Worm (Caenorhabditis elegans) whole organism, mixed stage, embryonic: ENCODE measurements around the gene ztf-30.

ENCODE experiments used
- blmp-1 ChIP-seq: fragments of 150-350 bp; optimal IDR thresholded peaks from 2 replicates; lab custom pipeline; 2014; ENCODE audit warnings: missing biosample characterization, missing genetic modification characterization
- ceh-39 ChIP-seq: fragments of 150-350 bp; optimal IDR thresholded peaks from 2 replicates; lab custom pipeline; 2014; ENCODE audit warnings: missing biosample characterization, missing genetic modification characterization
- ceh-83 ChIP-seq: fragments of 200-800 bp; sonication (Bioruptor generic); optimal IDR thresholded peaks from 2 replicates; lab custom pipeline; 2018; ENCODE audit warnings: mild to moderate bottlenecking, missing genetic modification characterization, missing compliant biosample characterization
- ces-1 ChIP-seq: fragments of 150-350 bp; optimal IDR thresholded peaks from 2 replicates; lab custom pipeline; 2014; ENCODE audit warnings: missing biosample characterization, missing genetic modification reagents, missing genetic modification characterization
- cnd-1 ChIP-seq: fragments of 200-800 bp; sonication (Bioruptor generic); optimal IDR thresholded peaks from 2 replicates; lab custom pipeline; 2018; ENCODE audit warnings: mild to moderate bottlenecking, missing genetic modification characterization, missing compliant biosample characterization
- drap-1 ChIP-seq: fragments of 200-800 bp; sonication (Bioruptor generic); optimal IDR thresholded peaks from 3 replicates; lab custom pipeline; 2018; ENCODE audit warnings: mild to moderate bottlenecking, missing genetic modification characterization, missing compliant biosample characterization
- elt-1 ChIP-seq: sonication (generic microtip); optimal IDR thresholded peaks from 2 replicates; lab custom pipeline; 2017; ENCODE audit warnings: missing genetic modification characterization, mild to moderate bottlenecking, missing compliant biosample characterization, antibody characterized with exemption, moderate library complexity, borderline replicate concordance; ENCODE audit not compliant: insufficient read depth
- elt-3 ChIP-seq: fragments of 150-350 bp; optimal IDR thresholded peaks from 2 replicates; lab custom pipeline; 2014; ENCODE audit warnings: missing biosample characterization, missing genetic modification characterization
- flh-1 ChIP-seq: fragments of 200-800 bp; sonication (Bioruptor generic); optimal IDR thresholded peaks from 2 replicates; lab custom pipeline; 2018; ENCODE audit warnings: mild to moderate bottlenecking, missing genetic modification characterization, moderate library complexity, missing compliant biosample characterization
- ham-2 ChIP-seq: fragments of 200-800 bp; sonication (Bioruptor generic); optimal IDR thresholded peaks from 2 replicates; lab custom pipeline; 2018; ENCODE audit warnings: mild to moderate bottlenecking, missing genetic modification characterization, missing compliant biosample characterization
- hlh-1 ChIP-seq: fragments of 150-350 bp; optimal IDR thresholded peaks from 2 replicates; lab custom pipeline; 2014; ENCODE audit warnings: missing biosample characterization, missing genetic modification reagents, missing genetic modification characterization
- lin-32 ChIP-seq: fragments of 200-800 bp; sonication (Bioruptor generic); optimal IDR thresholded peaks from 2 replicates; lab custom pipeline; 2018; ENCODE audit warnings: mild to moderate bottlenecking, missing genetic modification characterization, missing compliant biosample characterization
- lsy-2 ChIP-seq: fragments of 150-350 bp; optimal IDR thresholded peaks from 2 replicates; lab custom pipeline; 2014; ENCODE audit warnings: missing biosample characterization, missing genetic modification characterization
- mab-5 ChIP-seq: fragments of 150-350 bp; optimal IDR thresholded peaks from 2 replicates; lab custom pipeline; 2014; ENCODE audit warnings: missing biosample characterization, missing genetic modification characterization
- mep-1 ChIP-seq: fragments of 150-350 bp; optimal IDR thresholded peaks from 2 replicates; lab custom pipeline; 2017; ENCODE audit warnings: missing biosample characterization, missing genetic modification reagents, missing genetic modification characterization, inconsistent platforms
- mls-2 ChIP-seq: sonication (generic microtip); optimal IDR thresholded peaks from 2 replicates; lab custom pipeline; 2016; ENCODE audit warnings: mild to moderate bottlenecking, missing genetic modification characterization, moderate library complexity, missing compliant biosample characterization
- nhr-12 ChIP-seq: fragments of 150-350 bp; optimal IDR thresholded peaks from 2 replicates; lab custom pipeline; 2014; ENCODE audit warnings: missing biosample characterization, missing genetic modification characterization
- nhr-2 ChIP-seq: fragments of 150-350 bp; optimal IDR thresholded peaks from 2 replicates; lab custom pipeline; 2014; ENCODE audit warnings: missing biosample characterization, missing genetic modification characterization
- nhr-237 ChIP-seq: fragments of 150-350 bp; optimal IDR thresholded peaks from 2 replicates; lab custom pipeline; 2014; ENCODE audit warnings: missing biosample characterization, missing genetic modification characterization
- nhr-28 ChIP-seq: fragments of 150-350 bp; optimal IDR thresholded peaks from 2 replicates; lab custom pipeline; 2014; ENCODE audit warnings: missing biosample characterization, missing genetic modification characterization
- pha-4 ChIP-seq: fragments of 150-350 bp; optimal IDR thresholded peaks from 2 replicates; lab custom pipeline; 2018; ENCODE audit warnings: missing biosample characterization, missing genetic modification reagents, missing genetic modification characterization
- sem-2 ChIP-seq: fragments of 200-800 bp; sonication (Bioruptor generic); optimal IDR thresholded peaks from 2 replicates; lab custom pipeline; 2018; ENCODE audit warnings: mild to moderate bottlenecking, missing genetic modification characterization, missing compliant biosample characterization
- sptf-1 ChIP-seq: sonication (generic microtip); optimal IDR thresholded peaks from 2 replicates; lab custom pipeline; 2017; ENCODE audit warnings: mild to moderate bottlenecking, missing genetic modification characterization, moderate library complexity, missing compliant biosample characterization
- tbx-8 ChIP-seq: fragments of 200-800 bp; sonication (Bioruptor generic); optimal IDR thresholded peaks from 2 replicates; lab custom pipeline; 2018; ENCODE audit warnings: mild to moderate bottlenecking, missing genetic modification characterization, moderate library complexity, missing compliant biosample characterization
- unc-39 ChIP-seq: fragments of 150-350 bp; optimal IDR thresholded peaks from 2 replicates; lab custom pipeline; 2014; ENCODE audit warnings: missing biosample characterization, missing genetic modification characterization
- unc-62 ChIP-seq: fragments of 150-350 bp; optimal IDR thresholded peaks from 2 replicates; lab custom pipeline; 2014; ENCODE audit warnings: missing biosample characterization, missing genetic modification reagents, missing genetic modification characterization
- zip-8 ChIP-seq: fragments of 150-350 bp; optimal IDR thresholded peaks from 2 replicates; lab custom pipeline; 2014; ENCODE audit warnings: missing biosample characterization, missing genetic modification characterization
- ztf-11 ChIP-seq: fragments of 150-350 bp; optimal IDR thresholded peaks from 2 replicates; lab custom pipeline; 2014; ENCODE audit warnings: missing biosample characterization, missing genetic modification characterization

ztf-30 gene

DNA sequence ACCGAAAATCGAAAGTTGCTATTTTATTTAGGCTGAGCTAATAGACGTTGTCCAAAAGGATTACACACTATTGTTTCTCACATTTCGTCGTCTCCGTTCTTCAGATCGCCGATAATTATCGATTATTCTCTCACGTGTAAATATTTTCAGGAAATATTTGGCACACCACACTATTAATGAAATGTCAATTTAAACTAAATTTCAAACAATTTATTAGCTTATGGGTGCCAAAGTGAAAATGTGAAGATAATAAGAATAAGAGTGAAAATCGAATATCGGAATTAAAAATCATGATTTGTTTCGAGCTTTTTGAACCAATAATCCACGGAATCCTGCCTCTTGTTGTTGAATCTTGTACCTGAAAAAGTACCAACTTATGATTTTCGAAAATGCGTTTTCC, 18.9 kb upstream of the ztf-30 start, which contains the start of gene C06E1.11:
C06E1.11 (minus strand) TSS at position 101 of the 400 bp plus-strand sequence.
- TF ChIP-seq nhr-237 (no peak), zip-8 (tag; lab: Kevin White, UChicago) (no peak), nhr-28 (tag; lab: Kevin White, UChicago) (no peak), drap-1 (GFP tag; lab: Kevin White, UChicago) (no peak), nhr-12 (tag; lab: Kevin White, UChicago) (no peak), cnd-1 (no peak), ceh-39 (tag; lab: Kevin White, UChicago) (no peak), unc-62 (GFP tag; lab: Kevin White, UChicago) (no peak), nhr-2 (no peak), lin-32 (GFP tag; lab: Kevin White, UChicago) (no peak), flh-1 (GFP tag; lab: Kevin White, UChicago) (no peak), sem-2 (GFP tag; lab: Kevin White, UChicago) (no peak), pha-4 (no peak), ceh-83 (GFP tag; lab: Kevin White, UChicago) (no peak), elt-3 (tag; lab: Kevin White, UChicago) (no peak), unc-39 (tag; lab: Kevin White, UChicago) (no peak), sptf-1 (tag; lab: Kevin White, UChicago) (no peak), mep-1 (tag; lab: Kevin White, UChicago) (no peak), ces-1 (GFP tag; lab: Kevin White, UChicago) (no peak)

- TF ChIP-seq nhr-237 (peak; percentile 23), lsy-2 (peak; percentile 48), drap-1 (GFP tag; lab: Kevin White, UChicago) (no peak), ces-1 (GFP tag; lab: Kevin White, UChicago) (peak; percentile 83)
These were observed 16.8 kb upstream of the ztf-30 start, which contains the start of gene rha-2 for ce11 chrIII:8614490-8614889. Gene rha-2, minus strand, starts transcription at chrIII:8614569.

- no peak for TF ChIP-seq flh-1 (GFP tag; lab: Kevin White, UChicago)
- TF ChIP-seq pha-4, result no peak
- no peak for TF ChIP-seq nhr-2
- no peak for TF ChIP-seq ztf-11 (tag; lab: Kevin White, UChicago)
- TF ChIP-seq mab-5 (tag; lab: Kevin White, UChicago), result no peak
- no peak for TF ChIP-seq ceh-83 (GFP tag; lab: Kevin White, UChicago)
- no peak for TF ChIP-seq cnd-1
These were observed 15.9 kb upstream of the ztf-30 start for ce11 chrIII:8613573-8613972.

- TF ChIP-seq ham-2 (GFP tag; lab: Kevin White, UChicago) (no peak), drap-1 (GFP tag; lab: Kevin White, UChicago) (no peak), mls-2 (tag; lab: Kevin White, UChicago) (no peak), ceh-39 (tag; lab: Kevin White, UChicago) (no peak), zip-8 (tag; lab: Kevin White, UChicago) (no peak), nhr-237 (no peak), hlh-1 (no peak), ceh-83 (GFP tag; lab: Kevin White, UChicago) (no peak), sem-2 (GFP tag; lab: Kevin White, UChicago) (no peak)
These were observed 13.6 kb upstream of the ztf-30 start for ce11 chrIII:8611282-8611681.

DNA sequence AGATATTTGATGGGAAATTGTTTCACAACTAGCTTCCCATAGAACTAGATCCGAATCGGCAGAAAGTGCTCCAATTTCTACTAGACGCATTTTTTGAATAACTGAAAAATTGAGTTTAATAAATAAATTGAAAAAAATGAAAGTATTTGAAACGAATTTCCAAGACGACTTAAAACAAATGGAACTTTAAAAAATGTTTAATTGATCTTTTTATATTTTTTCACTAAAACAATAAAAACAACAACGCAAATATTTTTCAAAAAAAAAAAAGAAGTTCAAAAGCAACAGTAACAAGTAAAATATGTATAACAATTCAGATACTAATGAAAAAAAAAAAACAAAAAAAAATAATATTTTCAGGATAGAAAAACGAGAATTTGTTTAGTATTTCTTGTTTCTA, 12.0 kb upstream of the ztf-30 start, which contains the start of gene C06E1.9:
C06E1.9 (minus strand) TSS at position 101 of the 400 bp plus-strand sequence.
- TF ChIP-seq mab-5 (tag; lab: Kevin White, UChicago) (no peak), elt-1 (tag; lab: Kevin White, UChicago) (no peak), nhr-28 (tag; lab: Kevin White, UChicago) (no peak), elt-3 (tag; lab: Kevin White, UChicago) (no peak), lin-32 (GFP tag; lab: Kevin White, UChicago) (no peak)

- TF ChIP-seq drap-1 (GFP tag; lab: Kevin White, UChicago), result no peak
- no peak for TF ChIP-seq tbx-8 (GFP tag; lab: Kevin White, UChicago)
These were observed 7.9 kb upstream of the ztf-30 start, which contains the start of gene C06E1.1 for ce11 chrIII:8605532-8605931. Gene C06E1.1, plus strand, starts transcription at chrIII:8605832.

- peak; percentile 33 for TF ChIP-seq zip-8 (tag; lab: Kevin White, UChicago)
- no peak for TF ChIP-seq nhr-2
- peak; percentile 95 for TF ChIP-seq ham-2 (GFP tag; lab: Kevin White, UChicago)
- TF ChIP-seq blmp-1, result peak; percentile 56
These were observed 4.5 kb upstream of the ztf-30 start for ce11 chrIII:8602148-8602547.
